Fruit fly (Drosophila melanogaster): ENCODE results near the gene okr.
A peak's percentile ranks its signal among the peaks of the same experiment; 100 is the strongest.

okr gene

dm6 chr2L:3039774-3040173 is 47.2 kb upstream of the okr start, which contains the start of the genes cnir and CG17221 (continued):
- TF ChIP-seq slbo (GFP tag; IDR thresholded peaks at IDR 0.05) (peak; percentile 67; the same call in 1 of the 2 replicates), pzg (GFP tag; optimal IDR thresholded peaks at IDR 0.05) (peak; percentile 72), CG12219 (GFP tag; optimal IDR thresholded peaks at IDR 0.05) (peak; percentile 48), da (GFP tag; optimal IDR thresholded peaks at IDR 0.05) (peak; percentile 6), bbx (GFP tag; IDR thresholded peaks at IDR 0.05; ENCODE audit: partially characterized antibody) (no peak), CG32767 (GFP tag; IDR thresholded peaks at IDR 0.05) (no peak), CG31365 (tag; optimal IDR thresholded peaks at IDR 0.05) (peak; percentile 22), dpn (GFP tag; optimal IDR thresholded peaks at IDR 0.05) (peak; percentile 70 to 76), CG1792 (GFP tag; optimal IDR thresholded peaks at IDR 0.05) (no peak), Gug (GFP tag; IDR thresholded peaks at IDR 0.05) (no peak), tll (GFP tag; optimal IDR thresholded peaks at IDR 0.05) (no peak), Elba2 (GFP tag; optimal IDR thresholded peaks at IDR 0.05) (peak; percentile 76), CG2202 (tag; optimal IDR thresholded peaks at IDR 0.05) (peak; percentile 23), Deaf1 (tag; optimal IDR thresholded peaks at IDR 0.05) (peak; percentile 19), hkb (optimal IDR thresholded peaks at IDR 0.05) (no peak), hkb (GFP tag; IDR thresholded peaks at IDR 0.05) (no peak), CG14710 (tag; optimal IDR thresholded peaks at IDR 0.05) (peak; percentile 78), vfl (GFP tag; optimal IDR thresholded peaks at IDR 0.05) (peak; percentile 55), CG10267 (tag; optimal IDR thresholded peaks at IDR 0.05) (peak; percentile 97), mirr (GFP tag; optimal IDR thresholded peaks at IDR 0.05) (peak; percentile 56), CG3065 (GFP tag; optimal IDR thresholded peaks at IDR 0.05) (no peak), ken (GFP tag; IDR thresholded peaks at IDR 0.05) (no peak), CG3281 (GFP tag; optimal IDR thresholded peaks at IDR 0.05) (peak; percentile 68), CG12769 (tag; optimal IDR thresholded peaks at IDR 0.05) (peak; percentile 69), CG11696 (GFP tag; IDR thresholded peaks at IDR 0.05) (no peak), CG11504 (tag; optimal IDR thresholded peaks at IDR 0.05) (peak; percentile 68), luna (GFP tag; optimal IDR thresholded peaks at IDR 0.05) (peak; percentile 51), CG10431 (GFP tag; optimal IDR thresholded peaks at IDR 0.05) (no peak), CG34422 (GFP tag; IDR thresholded peaks at IDR 0.05) (peak; percentile 56; the same call in 1 of the 3 replicates), sr (GFP tag; IDR thresholded peaks at IDR 0.05) (no peak), CG15601 (tag; optimal IDR thresholded peaks at IDR 0.05) (peak; percentile 49), B-H1 (GFP tag; IDR thresholded peaks at IDR 0.05) (no peak), slp2 (GFP tag; optimal IDR thresholded peaks at IDR 0.05) (peak; percentile 66), H15 (GFP tag; IDR thresholded peaks at IDR 0.05) (no peak), bigmax (GFP tag; optimal IDR thresholded peaks at IDR 0.05) (no peak), BEAF-32 (GFP tag; optimal IDR thresholded peaks at IDR 0.05) (peak; percentile 72), CG10147 (GFP tag; optimal IDR thresholded peaks at IDR 0.05) (peak; percentile 55), Doc3 (GFP tag; IDR thresholded peaks at IDR 0.05; ENCODE audit: partially characterized antibody) (no peak; the same call in 2 of the 3 replicates), CG9876 (GFP tag; optimal IDR thresholded peaks at IDR 0.05) (no peak), CG4360 (GFP tag; IDR thresholded peaks at IDR 0.05) (no peak), CG17612 (GFP tag; IDR thresholded peaks at IDR 0.05) (no peak), CG14441 (GFP tag; IDR thresholded peaks at IDR 0.05) (0 out of 2 replicates have a peak, but pooled peaks have one; percentile 21), Ravus (GFP tag; IDR thresholded peaks at IDR 0.05) (no peak), HmgD (GFP tag; optimal IDR thresholded peaks at IDR 0.05) (no peak), CG9797 (GFP tag; optimal IDR thresholded peaks at IDR 0.05) (peak; percentile 27), CG17359 (tag; optimal IDR thresholded peaks at IDR 0.05) (peak; percentile 58), CG1602 (GFP tag; optimal IDR thresholded peaks at IDR 0.05) (peak; percentile 40), cato (GFP tag; optimal IDR thresholded peaks at IDR 0.05; ENCODE audit: borderline replicate concordance) (peak; percentile 30), CG12071 (GFP tag; optimal IDR thresholded peaks at IDR 0.05) (no peak), repo (GFP tag; optimal IDR thresholded peaks at IDR 0.05) (peak; percentile 51), grau (tag; optimal IDR thresholded peaks at IDR 0.05) (peak; percentile 67)
